Fruit fly (Drosophila melanogaster): ENCODE results near the gene Veneno.

DNA sequence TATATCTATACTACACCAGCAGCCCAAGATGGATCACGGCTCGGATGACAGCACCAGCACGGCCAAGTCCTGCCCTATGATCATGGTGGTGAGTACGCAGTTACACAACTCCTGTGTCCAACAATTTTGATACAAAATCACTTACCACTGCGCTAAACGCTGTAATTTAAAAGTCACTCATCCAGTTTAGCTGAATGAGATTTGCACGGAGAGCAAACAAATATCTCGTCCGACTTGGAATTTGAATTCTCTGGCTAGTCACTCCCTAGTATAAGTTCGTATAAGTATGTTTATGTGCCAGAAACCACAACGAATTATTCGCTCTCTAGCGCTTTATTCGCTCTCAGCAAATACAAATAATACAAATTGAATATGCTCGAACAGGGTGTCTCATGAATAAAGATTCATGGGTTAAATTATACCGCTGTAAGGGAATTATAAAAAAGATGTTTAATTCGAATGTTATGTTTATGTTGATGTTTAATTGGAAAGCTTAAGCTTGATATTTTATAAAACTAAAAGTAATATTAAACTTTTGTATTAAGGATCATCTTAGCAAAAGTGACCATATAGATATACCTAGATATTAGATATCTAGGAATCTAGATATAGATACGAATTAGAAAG is 44.5 kb downstream of the Veneno start:
- no peak for TF ChIP-seq ttk (optimal IDR thresholded peaks at IDR 0.05)
- no peak for TF ChIP-seq h (optimal IDR thresholded peaks at IDR 0.05)
- no peak for TF ChIP-seq psq (optimal IDR thresholded peaks at IDR 0.05)
- no peak for TF ChIP-seq Sin3A (optimal IDR thresholded peaks at IDR 0.05)

All from Kc167 (cell line).